In genomic region chr2L:8030102-8030501, dm6 we compare ENCODE assay signal across 1 fruit fly cellular context.
TF ChIP-seq lines count a peak whose summit lies in the region.

No protein-coding gene starts in this region.

TF ChIP-seq in whole organism, embryonic, 481 proteins besides CTCF, POLR2A, EP300 and RAD21 (continued from another document):
- TF ChIP-seq CG34224 (GFP tag; IDR thresholded peaks at IDR 0.05; lab: Robert Waterston, UW; ENCODE audit: partially characterized antibody) = 0 out of 3 replicates have a peak, but pooled peaks have one; percentile 8
- TF ChIP-seq CG16779 (GFP tag; IDR thresholded peaks at IDR 0.05; lab: Robert Waterston, UW) = no peak
- no peak for TF ChIP-seq CG10431 (GFP tag; optimal IDR thresholded peaks at IDR 0.05; lab: Kevin White, UChicago)
- no peak for TF ChIP-seq CG4424 (GFP tag; optimal IDR thresholded peaks at IDR 0.05; lab: Kevin White, UChicago)
- TF ChIP-seq CG31388 (GFP tag; optimal IDR thresholded peaks at IDR 0.05; lab: Kevin White, UChicago) = no peak
- no peak for TF ChIP-seq D19A (tag; optimal IDR thresholded peaks at IDR 0.05; lab: Kevin White, UChicago)
- TF ChIP-seq Pdp1 (GFP tag; optimal IDR thresholded peaks at IDR 0.05; lab: Kevin White, UChicago) = no peak
- TF ChIP-seq CG8944 (GFP tag; optimal IDR thresholded peaks at IDR 0.05; lab: Kevin White, UChicago) = no peak
- no peak for TF ChIP-seq H15 (GFP tag; IDR thresholded peaks at IDR 0.05; lab: Robert Waterston, UW)
